Fruit fly (Drosophila melanogaster): ENCODE data around the gene glu.

glu gene

dm6 chr2L:16738206-16738900 lies at the start of gene glu, which contains the start of gene ChLD3:
glu (minus strand) TSS chr2L:16738388.
ChLD3 (plus strand) TSS chr2L:16738850.
- TF ChIP-seq CG17801 (GFP tag; optimal IDR thresholded peaks at IDR 0.05; ENCODE audit: partially characterized antibody) = no peak

DNA sequence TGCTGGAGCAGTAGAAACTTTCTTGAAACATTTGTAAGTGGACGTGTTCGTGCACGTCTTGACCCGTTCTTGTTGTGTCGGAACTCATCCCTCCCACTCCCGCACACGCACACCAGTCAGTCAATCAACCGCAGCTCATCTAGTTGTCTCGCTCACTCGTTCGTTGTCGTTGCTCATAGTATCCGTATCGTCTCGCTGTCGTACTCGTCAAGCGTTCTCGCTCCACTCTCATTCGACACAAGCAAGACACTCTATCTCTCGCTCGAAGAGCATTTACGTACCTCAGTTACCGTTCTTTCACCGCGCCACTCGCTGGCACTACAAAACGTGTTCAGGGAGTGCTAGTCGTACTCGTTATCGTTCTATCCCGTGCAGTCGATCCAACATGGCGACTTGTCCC lies 49.4 kb upstream of the glu start:
- TF ChIP-seq CG17801 (GFP tag; optimal IDR thresholded peaks at IDR 0.05; ENCODE audit: partially characterized antibody) = no peak

- no peak for TF ChIP-seq CG17801 (GFP tag; optimal IDR thresholded peaks at IDR 0.05; ENCODE audit: partially characterized antibody)
These were observed 28.0 kb upstream of the glu start, which contains the start of gene Mhc for dm6 chr2L:16766070-16766752. Mhc (plus strand) TSS chr2L:16766566.

- TF ChIP-seq CG17801 (GFP tag; optimal IDR thresholded peaks at IDR 0.05; ENCODE audit: partially characterized antibody) = no peak
These were observed 26.3 kb upstream of the glu start for dm6 chr2L:16764480-16764879.

- TF ChIP-seq CG17801 (GFP tag; optimal IDR thresholded peaks at IDR 0.05; ENCODE audit: partially characterized antibody) = no peak
These were observed 23.7 kb upstream of the glu start for dm6 chr2L:16761891-16762290.

- no peak for TF ChIP-seq CG17801 (GFP tag; optimal IDR thresholded peaks at IDR 0.05; ENCODE audit: partially characterized antibody)
These were observed 22.6 kb upstream of the glu start, which contains the start of gene ppk17 for dm6 chr2L:16760504-16761417. ppk17 (minus strand) TSS chr2L:16760554.

DNA sequence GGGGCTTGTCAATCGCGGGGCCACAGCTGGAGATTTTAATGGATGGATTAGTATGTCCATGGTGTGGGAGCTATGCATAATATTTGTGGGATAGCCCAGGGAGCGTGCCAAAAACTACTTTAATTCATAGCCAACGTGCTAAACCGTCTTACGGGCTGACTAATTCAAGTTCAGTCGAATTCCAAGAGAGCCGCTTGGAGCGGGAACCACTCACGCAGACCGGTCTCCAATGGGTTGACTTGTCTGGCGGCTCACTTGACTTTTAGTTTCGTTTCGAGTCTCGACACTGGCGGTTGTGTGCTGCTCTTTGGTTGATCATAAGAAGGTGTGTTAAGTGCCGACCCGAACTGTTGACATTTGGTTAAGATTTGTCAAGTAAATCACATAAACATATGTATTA lies 15.9 kb upstream of the glu start, which contains the start of gene yellow-b:
yellow-b (plus strand) TSS at position 263 of the 400 bp plus-strand sequence.
- TF ChIP-seq CG17801 (GFP tag; optimal IDR thresholded peaks at IDR 0.05; ENCODE audit: partially characterized antibody) = no peak

DNA sequence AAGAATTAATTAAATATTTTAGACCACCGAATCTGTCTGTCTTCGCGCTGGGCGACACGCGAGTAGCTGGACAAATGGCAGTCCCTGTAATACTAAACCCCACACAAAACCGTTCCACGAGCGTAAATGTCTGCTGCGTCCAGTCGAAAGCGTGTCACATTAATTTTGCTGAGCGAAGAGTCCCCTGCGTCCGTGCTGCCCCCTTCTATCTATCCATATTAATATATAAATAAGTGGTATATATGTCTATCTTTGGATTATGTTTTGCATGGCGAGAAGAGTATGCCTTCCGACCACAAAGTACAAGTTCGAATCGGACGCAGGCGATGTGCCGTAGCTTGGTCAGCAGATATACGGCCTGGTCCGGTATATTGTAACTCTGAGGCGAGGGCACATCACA lies 14.2 kb upstream of the glu start:
- no peak for TF ChIP-seq CG17801 (GFP tag; optimal IDR thresholded peaks at IDR 0.05; ENCODE audit: partially characterized antibody)

DNA sequence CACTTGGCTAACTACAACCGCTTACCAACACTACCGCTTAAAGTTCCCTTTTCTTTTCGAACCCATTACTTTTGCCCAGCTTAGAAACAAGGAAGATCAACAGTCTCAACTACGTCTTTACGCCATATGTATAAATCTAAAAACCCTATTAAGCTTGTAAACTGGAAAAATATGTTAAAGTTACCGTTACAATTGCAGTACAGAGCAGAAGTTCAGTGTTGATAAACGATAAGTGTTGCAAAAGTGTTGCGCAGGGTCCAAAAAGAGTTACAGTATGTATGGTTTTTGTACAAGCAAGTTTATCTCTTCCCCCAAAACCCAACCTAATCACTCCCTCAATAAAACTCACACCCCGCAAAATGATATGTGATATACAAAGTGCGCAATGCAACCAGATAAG lies 9.0 kb upstream of the glu start:
- TF ChIP-seq CG17801 (GFP tag; optimal IDR thresholded peaks at IDR 0.05; ENCODE audit: partially characterized antibody) = no peak

dm6 chr2L:16743055-16743805 lies 5.0 kb upstream of the glu start, which contains the start of the genes LSm7 and BuGZ:
LSm7 (minus strand) TSS chr2L:16743100.
BuGZ (plus strand) TSS chr2L:16743405.
- TF ChIP-seq CG17801 (GFP tag; optimal IDR thresholded peaks at IDR 0.05; ENCODE audit: partially characterized antibody) = no peak

dm6 chr2L:16732338-16732892 lies 5.8 kb downstream of the glu start, which contains the start of gene Nubp1:
Nubp1 (plus strand) TSS chr2L:16732550.
- no peak for TF ChIP-seq CG17801 (GFP tag; optimal IDR thresholded peaks at IDR 0.05; ENCODE audit: partially characterized antibody)

dm6 chr2L:16731799-16732198 lies 6.4 kb downstream of the glu start, which contains the start of gene Prosbeta4:
Prosbeta4 (minus strand) TSS chr2L:16732133.
- TF ChIP-seq CG17801 (GFP tag; optimal IDR thresholded peaks at IDR 0.05; ENCODE audit: partially characterized antibody) = no peak

- no peak for TF ChIP-seq CG17801 (GFP tag; optimal IDR thresholded peaks at IDR 0.05; ENCODE audit: partially characterized antibody)
These were observed 7.2 kb downstream of the glu start, which contains the start of gene CG17996 for dm6 chr2L:16730939-16731338. CG17996 (minus strand) TSS chr2L:16731039.

dm6 chr2L:16729556-16729955 lies 8.6 kb downstream of the glu start, which contains the start of gene Tsen2:
Tsen2 (plus strand) TSS chr2L:16729777.
- TF ChIP-seq CG17801 (GFP tag; optimal IDR thresholded peaks at IDR 0.05; ENCODE audit: partially characterized antibody) = no peak
